Fruit fly (Drosophila melanogaster): ENCODE measurements around the gene CG11537.

Gene CG11537

dm6 chr3L:3179474-3179873 is 36.2 kb upstream of the CG11537 start (continued):
- TF ChIP-seq Xbp1 (GFP tag; optimal IDR thresholded peaks at IDR 0.05) (peak; percentile 85), usp (GFP tag; optimal IDR thresholded peaks at IDR 0.05) (no peak), MBD-R2 (GFP tag; IDR thresholded peaks at IDR 0.05) (peak; percentile 76), CG6791 (GFP tag; IDR thresholded peaks at IDR 0.05; ENCODE audit: partially characterized antibody) (no peak), ranshi (GFP tag; IDR thresholded peaks at IDR 0.05) (peak; percentile 91), Scr (GFP tag; IDR thresholded peaks at IDR 0.05; ENCODE audit: partially characterized antibody) (no peak), Elba2 (GFP tag; optimal IDR thresholded peaks at IDR 0.05) (peak; percentile 30), Opbp (GFP tag; IDR thresholded peaks at IDR 0.05; ENCODE audit: partially characterized antibody) (no peak), dpn (GFP tag; optimal IDR thresholded peaks at IDR 0.05) (peak; percentile 85 to 89), CG7786 (GFP tag; optimal IDR thresholded peaks at IDR 0.05) (peak; percentile 60), Adf1 (GFP tag; IDR thresholded peaks at IDR 0.05) (peak; percentile 41; the same call in 1 of the 2 replicates), CG12659 (GFP tag; optimal IDR thresholded peaks at IDR 0.05) (peak; percentile 81), CG10267 (tag; optimal IDR thresholded peaks at IDR 0.05) (peak; percentile 83), fd102C (GFP tag; optimal IDR thresholded peaks at IDR 0.05) (peak; percentile 25), Dbx (GFP tag; IDR thresholded peaks at IDR 0.05) (peak; percentile 84), D (optimal IDR thresholded peaks at IDR 0.05) (no peak), D (GFP tag; optimal IDR thresholded peaks at IDR 0.05) (peak; percentile 82), prd (optimal IDR thresholded peaks at IDR 0.05) (no peak), prd (GFP tag; IDR thresholded peaks at IDR 0.05) (peak; percentile 94), h (optimal IDR thresholded peaks at IDR 0.05) (no peak), CG17361 (GFP tag; IDR thresholded peaks at IDR 0.05) (no peak; the same call in 2 of the 3 replicates), sd (tag; optimal IDR thresholded peaks at IDR 0.05) (no peak), CG4820 (GFP tag; optimal IDR thresholded peaks at IDR 0.05) (peak; percentile 87), sima (GFP tag; optimal IDR thresholded peaks at IDR 0.05) (no peak), Fer3 (tag; optimal IDR thresholded peaks at IDR 0.05) (peak; percentile 89), Trl (optimal IDR thresholded peaks at IDR 0.05) (no peak), Trl (GFP tag; optimal IDR thresholded peaks at IDR 0.05) (peak; percentile 89), ato (GFP tag; IDR thresholded peaks at IDR 0.05; ENCODE audit: partially characterized antibody) (no peak), Nf-YA (GFP tag; IDR thresholded peaks at IDR 0.05) (peak; percentile 72), CG11456 (GFP tag; IDR thresholded peaks at IDR 0.05) (peak; percentile 92), CG2199 (GFP tag; IDR thresholded peaks at IDR 0.05) (peak; percentile 77; the same call in 1 of the 3 replicates), CG5245 (GFP tag; optimal IDR thresholded peaks at IDR 0.05) (peak; percentile 84), CG7372 (GFP tag; IDR thresholded peaks at IDR 0.05) (peak; percentile 81), Fer1 (GFP tag; optimal IDR thresholded peaks at IDR 0.05) (no peak), CG31388 (GFP tag; optimal IDR thresholded peaks at IDR 0.05) (peak; percentile 44), peb (GFP tag; IDR thresholded peaks at IDR 0.05) (peak; percentile 70), grau (tag; optimal IDR thresholded peaks at IDR 0.05) (peak; percentile 87), slp2 (GFP tag; optimal IDR thresholded peaks at IDR 0.05) (peak; percentile 70), CG13287 (GFP tag; IDR thresholded peaks at IDR 0.05; ENCODE audit: partially characterized antibody) (no peak), YL-1 (GFP tag; optimal IDR thresholded peaks at IDR 0.05) (peak; percentile 42), CG34422 (GFP tag; IDR thresholded peaks at IDR 0.05) (peak; percentile 89), Med (GFP tag) (peak; percentile 97), rib (GFP tag; IDR thresholded peaks at IDR 0.05) (0 out of 2 replicates have a peak, but pooled peaks have one; percentile 40), CG2712 (tag; optimal IDR thresholded peaks at IDR 0.05) (peak; percentile 92), CG11085 (GFP tag; IDR thresholded peaks at IDR 0.05) (peak; percentile 79), CG14965 (GFP tag; optimal IDR thresholded peaks at IDR 0.05; ENCODE audit: borderline replicate concordance) (peak; percentile 50), Blimp-1 (GFP tag; optimal IDR thresholded peaks at IDR 0.05) (peak; percentile 88), CG12104 (GFP tag; optimal IDR thresholded peaks at IDR 0.05) (peak; percentile 70), Hmx (GFP tag; optimal IDR thresholded peaks at IDR 0.05) (no peak), dati (GFP tag; IDR thresholded peaks at IDR 0.05) (peak; percentile 77), CG7987 (GFP tag; optimal IDR thresholded peaks at IDR 0.05) (peak; percentile 78), vfl (GFP tag; optimal IDR thresholded peaks at IDR 0.05) (peak; percentile 80)

All from whole organism, embryonic.